Worm (Caenorhabditis elegans) whole organism, L2 larva: ENCODE measurements around the gene letm-1.

Experiments
- ama-1 ChIP-seq: fragments of 150-350 bp; optimal IDR thresholded peaks from 2 replicates; lab custom pipeline; 2018; ENCODE audit warnings: inconsistent platforms
- nhr-237 ChIP-seq: fragments of 150-350 bp; optimal IDR thresholded peaks from 2 replicates; lab custom pipeline; 2014; ENCODE audit warnings: missing biosample characterization, missing genetic modification characterization
- unc-55 ChIP-seq: fragments of 150-350 bp; sonication (generic microtip); optimal IDR thresholded peaks from 3 replicates; lab custom pipeline; 2014; ENCODE audit warnings: missing biosample characterization, missing genetic modification reagents, missing genetic modification characterization

- TF ChIP-seq nhr-237 (tag; lab: Kevin White, UChicago) (no peak), ama-1 (lab: Kevin White, UChicago) (no peak), unc-55 (GFP tag; lab: Kevin White, UChicago) (no peak)
These were observed 18.8 kb downstream of the letm-1 start for ce11 chrV:13679859-13680258.
